Fruit fly (Drosophila melanogaster) whole organism, embryonic: ENCODE measurements around the gene Ing3.

ENCODE experiments used
- Antp ChIP-seq: fragments of 200-800 bp; sonication (Bioruptor generic); optimal IDR thresholded peaks from 3 replicates; lab custom pipeline; 2016; ENCODE audit warnings: missing biosample characterization, missing genetic modification characterization
- Blimp-1 ChIP-seq: fragments of 200-800 bp; sonication (Bioruptor generic); optimal IDR thresholded peaks from 3 replicates; lab custom pipeline; 2018; ENCODE audit warnings: missing biosample characterization, missing genetic modification characterization, mild to moderate bottlenecking, moderate library complexity, missing genetic modification reagents
- CG10147 ChIP-seq: fragments of 200-800 bp; sonication (Bioruptor generic); optimal IDR thresholded peaks from 2 replicates; lab custom pipeline; 2019; ENCODE audit warnings: missing biosample characterization, mild to moderate bottlenecking, missing genetic modification characterization, moderate library complexity
- CG10321 ChIP-seq: fragments of 200-800 bp; sonication (Bioruptor generic); IDR thresholded peaks from 2 replicates; pipeline ENCODE4 v1.3.6; 2022; ENCODE audit warnings: missing biosample characterization, missing genetic modification characterization
- CG10431 ChIP-seq: fragments of 200-800 bp; sonication (Bioruptor generic); optimal IDR thresholded peaks from 3 replicates; lab custom pipeline; 2018; ENCODE audit warnings: missing biosample characterization, mild to moderate bottlenecking, missing genetic modification characterization
- CG11247 ChIP-seq: fragments of 200-800 bp; sonication (Bioruptor generic); IDR thresholded peaks from 2 replicates; pipeline ENCODE4 v1.3.6; 2022; ENCODE audit warnings: missing biosample characterization, missing genetic modification characterization
- CG14050 ChIP-seq: fragments of 200-800 bp; sonication (Bioruptor generic); IDR thresholded peaks from 3 replicates; pipeline ENCODE4 v1.3.6; 2022; ENCODE audit warnings: missing biosample characterization, missing genetic modification characterization
- CG15269 ChIP-seq: fragments of 200-800 bp; sonication (Bioruptor generic); optimal IDR thresholded peaks from 2 replicates; lab custom pipeline; 2018; ENCODE audit warnings: missing biosample characterization, mild to moderate bottlenecking, missing genetic modification characterization, moderate library complexity
- CG1529 ChIP-seq: fragments of 200-800 bp; sonication (Bioruptor generic); optimal IDR thresholded peaks from 3 replicates; lab custom pipeline; 2018; ENCODE audit warnings: missing biosample characterization, missing genetic modification characterization
- CG16815 ChIP-seq: fragments of 200-800 bp; sonication (Bioruptor generic); optimal IDR thresholded peaks from 3 replicates; lab custom pipeline; 2017; ENCODE audit warnings: missing biosample characterization, mild to moderate bottlenecking, missing genetic modification characterization
- CG2712 ChIP-seq: fragments of 200-800 bp; optimal IDR thresholded peaks from 3 replicates; lab custom pipeline; 2019; ENCODE audit warnings: missing biosample characterization, mild to moderate bottlenecking, missing genetic modification characterization, moderate library complexity
- CG2875 ChIP-seq: fragments of 200-800 bp; sonication (Bioruptor generic); optimal IDR thresholded peaks from 2 replicates; lab custom pipeline; 2017; ENCODE audit warnings: missing biosample characterization, mild to moderate bottlenecking, missing genetic modification characterization, missing genetic modification reagents
- CG31224 ChIP-seq: fragments of 200-800 bp; sonication (Bioruptor generic); IDR thresholded peaks from 2 replicates; pipeline ENCODE4 v1.3.6; 2022; ENCODE audit warnings: missing biosample characterization, missing genetic modification characterization
- CG31365 ChIP-seq: fragments of 200-800 bp; sonication (Bioruptor generic); optimal IDR thresholded peaks from 2 replicates; lab custom pipeline; 2018; ENCODE audit warnings: missing biosample characterization, mild to moderate bottlenecking, missing genetic modification characterization
- CG3995 ChIP-seq: fragments of 200-800 bp; sonication (Bioruptor generic); optimal IDR thresholded peaks from 3 replicates; lab custom pipeline; 2016; ENCODE audit warnings: missing biosample characterization, missing genetic modification characterization
- CG42726 ChIP-seq: fragments of 200-800 bp; sonication (Bioruptor generic); IDR thresholded peaks from 2 replicates; pipeline ENCODE4 v1.3.6; 2022; ENCODE audit warnings: missing biosample characterization, missing genetic modification characterization; ENCODE audit not compliant: partially characterized antibody
- CG7745 ChIP-seq: fragments of 200-800 bp; sonication (Bioruptor generic); optimal IDR thresholded peaks from 2 replicates; lab custom pipeline; 2018; ENCODE audit warnings: missing biosample characterization, mild to moderate bottlenecking, missing genetic modification characterization, moderate library complexity
- CG7839 ChIP-seq: fragments of 200-800 bp; sonication (Bioruptor generic); optimal IDR thresholded peaks from 3 replicates; lab custom pipeline; 2018; ENCODE audit warnings: missing biosample characterization, mild to moderate bottlenecking, missing genetic modification characterization, moderate library complexity
- CG8944 ChIP-seq: fragments of 200-800 bp; sonication (Bioruptor generic); optimal IDR thresholded peaks from 3 replicates; lab custom pipeline; 2016; ENCODE audit warnings: missing biosample characterization, missing genetic modification characterization
- CG9437 ChIP-seq: fragments of 200-800 bp; sonication (Bioruptor generic); optimal IDR thresholded peaks from 2 replicates; lab custom pipeline; 2018; ENCODE audit warnings: missing biosample characterization, mild to moderate bottlenecking, missing genetic modification characterization
- CHES-1-like ChIP-seq: fragments of 200-800 bp; sonication (Bioruptor generic); optimal IDR thresholded peaks from 2 replicates; lab custom pipeline; 2016; ENCODE audit warnings: missing biosample characterization, missing genetic modification characterization
- D ChIP-seq, 2 experiments: fragments of 200-800 bp in 1 of 2; fragments of >200 bp in 1 of 2; sonication (Bioruptor generic) in 1 of 2; optimal IDR thresholded peaks; 2 replicates in 1 of 2; 3 replicates in 1 of 2; lab custom pipeline; 2017; ENCODE audit warnings: mild to moderate bottlenecking in 1 of 2, missing biosample characterization in 1 of 2, missing genetic modification characterization in 1 of 2, missing genetic modification reagents in 1 of 2
- Gsc ChIP-seq: fragments of 200-800 bp; sonication (Bioruptor generic); IDR thresholded peaks from 2 replicates; pipeline ENCODE4 v1.3.6; 2022; ENCODE audit warnings: missing biosample characterization, missing genetic modification characterization
- HmgD ChIP-seq: fragments of 200-800 bp; sonication (Bioruptor generic); optimal IDR thresholded peaks from 3 replicates; lab custom pipeline; 2016; ENCODE audit warnings: missing biosample characterization, missing genetic modification characterization
- Hr3 ChIP-seq: fragments of 200-800 bp; sonication (Bioruptor generic); optimal IDR thresholded peaks from 3 replicates; lab custom pipeline; 2016; ENCODE audit warnings: missing biosample characterization, missing genetic modification characterization
- Hr39 ChIP-seq: fragments of >200 bp; optimal IDR thresholded peaks from 2 replicates; lab custom pipeline; 2017
- Hr51 ChIP-seq, 2 experiments: fragments of 200-800 bp; sonication (Bioruptor generic); optimal IDR thresholded peaks; 2 replicates in 1 of 2; 3 replicates in 1 of 2; lab custom pipeline; 2016 to 2018; ENCODE audit warnings: missing biosample characterization in 2 of 2, missing genetic modification characterization in 2 of 2, mild to moderate bottlenecking in 1 of 2, moderate library complexity in 1 of 2
- Oli ChIP-seq: fragments of 200-800 bp; sonication (Bioruptor generic); optimal IDR thresholded peaks from 2 replicates; lab custom pipeline; 2018; ENCODE audit warnings: missing biosample characterization, mild to moderate bottlenecking, missing genetic modification characterization, moderate library complexity
- Sox100B ChIP-seq: fragments of 200-800 bp; sonication (Bioruptor generic); optimal IDR thresholded peaks from 3 replicates; lab custom pipeline; 2018; ENCODE audit warnings: missing biosample characterization, mild to moderate bottlenecking, missing genetic modification characterization
- bcd ChIP-seq: fragments of 200-800 bp; sonication (Bioruptor generic); optimal IDR thresholded peaks from 2 replicates; lab custom pipeline; 2017; ENCODE audit warnings: missing biosample characterization, mild to moderate bottlenecking, missing genetic modification characterization
- bowl ChIP-seq: fragments of 200-800 bp; sonication (Bioruptor generic); IDR thresholded peaks from 2 replicates; pipeline ENCODE4 v1.3.6; 2022; ENCODE audit warnings: missing biosample characterization, missing genetic modification characterization
- cad ChIP-seq: fragments of >200 bp; optimal IDR thresholded peaks from 2 replicates; lab custom pipeline; 2017; ENCODE audit warnings: missing biosample characterization, missing genetic modification characterization
- cas ChIP-seq: fragments of 200-800 bp; sonication (Bioruptor generic); IDR thresholded peaks from 2 replicates; pipeline ENCODE4 v1.3.6; 2022; ENCODE audit warnings: missing biosample characterization, missing genetic modification characterization
- ci ChIP-seq: fragments of 200-800 bp; sonication (Bioruptor generic); IDR thresholded peaks from 3 replicates; pipeline ENCODE4 v1.3.6; 2022; ENCODE audit warnings: missing biosample characterization, missing genetic modification characterization
- corto ChIP-seq: fragments of 200-800 bp; sonication (Bioruptor generic); optimal IDR thresholded peaks from 2 replicates; lab custom pipeline; 2016; ENCODE audit warnings: missing biosample characterization, mild to moderate bottlenecking, missing genetic modification characterization, moderate library complexity
- crc ChIP-seq: fragments of 200-800 bp; sonication (Bioruptor generic); optimal IDR thresholded peaks from 2 replicates; lab custom pipeline; 2016; ENCODE audit warnings: missing biosample characterization, missing genetic modification characterization
- ems ChIP-seq: fragments of 200-800 bp; sonication (Bioruptor generic); optimal IDR thresholded peaks from 3 replicates; lab custom pipeline; 2016; ENCODE audit warnings: missing biosample characterization, missing genetic modification characterization
- esg ChIP-seq: fragments of 200-800 bp; sonication (Bioruptor generic); conservative IDR thresholded peaks from 2 replicates; pipeline ENCODE4 v1.3.6; 2022; ENCODE audit warnings: missing biosample characterization, missing genetic modification characterization
- exex ChIP-seq: fragments of 200-800 bp; sonication (Bioruptor generic); optimal IDR thresholded peaks from 4 replicates; lab custom pipeline; 2018; ENCODE audit warnings: missing biosample characterization, mild to moderate bottlenecking, missing genetic modification characterization, moderate library complexity
- fd102C ChIP-seq: fragments of 200-800 bp; sonication (Bioruptor generic); optimal IDR thresholded peaks from 2 replicates; lab custom pipeline; 2018; ENCODE audit warnings: missing biosample characterization, mild to moderate bottlenecking, missing genetic modification characterization, moderate library complexity
- fru ChIP-seq: fragments of >200 bp; optimal IDR thresholded peaks from 2 replicates; lab custom pipeline; 2017
- jumu ChIP-seq: fragments of 200-800 bp; sonication (Bioruptor generic); optimal IDR thresholded peaks from 3 replicates; lab custom pipeline; 2016; ENCODE audit warnings: missing biosample characterization, missing genetic modification characterization
- lab ChIP-seq: fragments of 200-800 bp; sonication (Bioruptor generic); optimal IDR thresholded peaks from 3 replicates; lab custom pipeline; 2017; ENCODE audit warnings: missing biosample characterization, missing genetic modification characterization, mild to moderate bottlenecking, moderate library complexity, missing genetic modification reagents
- mam ChIP-seq: fragments of 200-800 bp; sonication (Bioruptor generic); optimal IDR thresholded peaks from 3 replicates; lab custom pipeline; 2016; ENCODE audit warnings: missing biosample characterization, missing genetic modification characterization
- mirr ChIP-seq: fragments of 200-800 bp; sonication (Bioruptor generic); optimal IDR thresholded peaks from 3 replicates; lab custom pipeline; 2018; ENCODE audit warnings: missing biosample characterization, mild to moderate bottlenecking, missing genetic modification characterization
- nau ChIP-seq: fragments of 200-800 bp; sonication (Bioruptor generic); optimal IDR thresholded peaks from 3 replicates; lab custom pipeline; 2017; ENCODE audit warnings: missing biosample characterization, mild to moderate bottlenecking, missing genetic modification characterization, missing genetic modification reagents
- pum ChIP-seq: fragments of 200-800 bp; sonication (Bioruptor generic); optimal IDR thresholded peaks from 2 replicates; lab custom pipeline; 2016; ENCODE audit warnings: missing biosample characterization, missing genetic modification characterization
- ranshi ChIP-seq: fragments of 200-800 bp; sonication (Bioruptor generic); IDR thresholded peaks from 2 replicates; pipeline ENCODE4 v1.3.6; 2022; ENCODE audit warnings: missing biosample characterization, missing genetic modification characterization
- tll ChIP-seq, 2 experiments: fragments of 200-800 bp in 1 of 2; fragments of >200 bp in 1 of 2; sonication (Bioruptor generic) in 1 of 2; optimal IDR thresholded peaks; 2 replicates each; lab custom pipeline; 2017 to 2019; ENCODE audit warnings: missing biosample characterization in 2 of 2, missing genetic modification characterization in 2 of 2, mild to moderate bottlenecking in 1 of 2, moderate library complexity in 1 of 2
- trh ChIP-seq: fragments of 200-800 bp; sonication (Bioruptor generic); optimal IDR thresholded peaks from 2 replicates; lab custom pipeline; 2016; ENCODE audit warnings: missing biosample characterization, missing genetic modification characterization
- wor ChIP-seq: fragments of 200-800 bp; sonication (Bioruptor generic); IDR thresholded peaks from 2 replicates; pipeline ENCODE4 v1.3.6; 2022; ENCODE audit warnings: missing biosample characterization, missing genetic modification characterization

Gene Ing3

dm6 chrX:18644890-18645289 is 8.0 kb downstream of the Ing3 start (continued):
- TF ChIP-seq CG16815 (GFP tag; lab: Kevin White, UChicago) = peak; percentile 66
- peak; percentile 62 for TF ChIP-seq CG9437 (GFP tag; lab: Kevin White, UChicago)
- TF ChIP-seq Sox100B = no peak
- peak; percentile 70 for TF ChIP-seq pum (GFP tag; lab: Kevin White, UChicago)
- TF ChIP-seq D (optimal IDR thresholded peaks at IDR 0.05; lab: Kevin White, UChicago) = no peak
- TF ChIP-seq D (GFP tag; optimal IDR thresholded peaks at IDR 0.05; lab: Kevin White, UChicago) = peak; percentile 71
- peak; percentile 70 for TF ChIP-seq CG2875 (GFP tag; lab: Kevin White, UChicago)
- TF ChIP-seq CG8944 = peak; percentile 61
- no peak for TF ChIP-seq fd102C (GFP tag; lab: Kevin White, UChicago)
- TF ChIP-seq CHES-1-like (GFP tag; lab: Kevin White, UChicago) = peak; percentile 67
- TF ChIP-seq CG31224 = peak; percentile 56
- no peak for TF ChIP-seq cas (GFP tag; lab: Robert Waterston, UW)
- no peak; the same call in 1 of the 2 replicates for TF ChIP-seq CG11247 (GFP tag; lab: Robert Waterston, UW)
- TF ChIP-seq esg (GFP tag; lab: Robert Waterston, UW) = peak; percentile 55; the same call in 1 of the 2 replicates
- no peak for TF ChIP-seq CG42726 (GFP tag; lab: Robert Waterston, UW)
- TF ChIP-seq bcd (GFP tag; lab: Kevin White, UChicago) = peak; percentile 77
- peak; percentile 59 for TF ChIP-seq wor
- TF ChIP-seq Gsc (GFP tag; lab: Robert Waterston, UW) = no peak
- TF ChIP-seq ci = peak; percentile 88
- peak; percentile 47 for TF ChIP-seq CG10321 (GFP tag; lab: Robert Waterston, UW)
- TF ChIP-seq Hr3 = peak; percentile 69
- TF ChIP-seq CG2712 (tag; lab: Kevin White, UChicago) = peak; percentile 85
- TF ChIP-seq lab (GFP tag; lab: Kevin White, UChicago) = peak; percentile 93
- TF ChIP-seq crc (GFP tag; lab: Kevin White, UChicago) = peak; percentile 54
- TF ChIP-seq HmgD (GFP tag; lab: Kevin White, UChicago) = peak; percentile 10
- TF ChIP-seq CG3995 = peak; percentile 41
- peak; percentile 60 for TF ChIP-seq CG10147 (GFP tag; lab: Kevin White, UChicago)
- peak; percentile 31 for TF ChIP-seq mirr (GFP tag; lab: Kevin White, UChicago)
- TF ChIP-seq exex (tag; lab: Kevin White, UChicago) = peak; percentile 67
- peak; percentile 57; the same call in 2 of the 3 replicates for TF ChIP-seq CG14050 (GFP tag; lab: Robert Waterston, UW)
- peak; percentile 58 for TF ChIP-seq CG7839 (tag; lab: Kevin White, UChicago)
- TF ChIP-seq Antp (GFP tag; lab: Kevin White, UChicago) = peak; percentile 62
- no peak for TF ChIP-seq corto (GFP tag; lab: Kevin White, UChicago)
- peak; percentile 90 for TF ChIP-seq CG15269 (tag; lab: Kevin White, UChicago)
- TF ChIP-seq Blimp-1 (GFP tag; lab: Kevin White, UChicago) = peak; percentile 84
- no peak for TF ChIP-seq tll (GFP tag; optimal IDR thresholded peaks at IDR 0.05; lab: Kevin White, UChicago)
- peak; percentile 20; the same call in 1 of the 2 replicates for TF ChIP-seq bowl (GFP tag; lab: Robert Waterston, UW)
- TF ChIP-seq CG7745 (tag; lab: Kevin White, UChicago) = no peak
- peak; percentile 66 to 88 for TF ChIP-seq Hr51 (GFP tag; optimal IDR thresholded peaks at IDR 0.05; lab: Kevin White, UChicago)
- peak; percentile 90 for TF ChIP-seq Oli
- peak; percentile 74 for TF ChIP-seq jumu (GFP tag; lab: Kevin White, UChicago)
- TF ChIP-seq trh (GFP tag; lab: Kevin White, UChicago) = no peak
- no peak for TF ChIP-seq Hr39
- TF ChIP-seq mam (GFP tag; lab: Kevin White, UChicago) = peak; percentile 74
- peak; percentile 80 for TF ChIP-seq ems (GFP tag; lab: Kevin White, UChicago)
- TF ChIP-seq nau = peak; percentile 79
- peak; percentile 62 for TF ChIP-seq CG31365 (tag; lab: Kevin White, UChicago)
- no peak for TF ChIP-seq cad (GFP tag; lab: Kevin White, UChicago)
- no peak for TF ChIP-seq fru (lab: Kevin White, UChicago)
- TF ChIP-seq CG1529 (GFP tag; lab: Kevin White, UChicago) = peak; percentile 67
- TF ChIP-seq CG10431 = peak; percentile 50
- peak; percentile 76 for TF ChIP-seq ranshi
